Worm (Caenorhabditis elegans): ENCODE data around the gene Y16B4A.2.

The Y16B4A.2 gene

ce11 chrX:14760166-14760565 is 11.5 kb downstream of the Y16B4A.2 start:
- no peak for TF ChIP-seq unc-62 (GFP tag; optimal IDR thresholded peaks at IDR 0.05)

- no peak for TF ChIP-seq unc-62 (GFP tag; optimal IDR thresholded peaks at IDR 0.05)
Observed at ce11 chrX:14759549-14759948, 12.1 kb downstream of the Y16B4A.2 start.

ce11 chrX:14757641-14758220 is 13.9 kb downstream of the Y16B4A.2 start:
- no peak for TF ChIP-seq unc-62 (GFP tag; optimal IDR thresholded peaks at IDR 0.05)

- no peak for TF ChIP-seq unc-62 (GFP tag; optimal IDR thresholded peaks at IDR 0.05)
Observed at ce11 chrX:14756606-14757005, 15.0 kb downstream of the Y16B4A.2 start.

- TF ChIP-seq unc-62 (GFP tag; optimal IDR thresholded peaks at IDR 0.05) = no peak
Observed at ce11 chrX:14755847-14756246, 15.8 kb downstream of the Y16B4A.2 start.

- no peak for TF ChIP-seq unc-62 (GFP tag; optimal IDR thresholded peaks at IDR 0.05)
Observed at ce11 chrX:14753514-14754076, 18.1 kb downstream of the Y16B4A.2 start, which contains the start of gene sucl-1. Gene sucl-1, plus strand, starts transcription at chrX:14754026.

ce11 chrX:14751911-14752310 is 19.7 kb downstream of the Y16B4A.2 start, which contains the start of gene C05G5.3:
Gene C05G5.3, minus strand, starts transcription at chrX:14752011.
- no peak for TF ChIP-seq unc-62 (GFP tag; optimal IDR thresholded peaks at IDR 0.05)

- no peak for TF ChIP-seq unc-62 (GFP tag; optimal IDR thresholded peaks at IDR 0.05)
Observed at ce11 chrX:14746948-14747347, 24.7 kb downstream of the Y16B4A.2 start, which contains the start of gene C05G5.2. Gene C05G5.2, plus strand, starts transcription at chrX:14747303.

- no peak for TF ChIP-seq unc-62 (GFP tag; optimal IDR thresholded peaks at IDR 0.05)
Observed at ce11 chrX:14745218-14745617, 26.4 kb downstream of the Y16B4A.2 start.

ce11 chrX:14744496-14744895 is 27.2 kb downstream of the Y16B4A.2 start:
- TF ChIP-seq unc-62 (GFP tag; optimal IDR thresholded peaks at IDR 0.05) = no peak

ce11 chrX:14743780-14744179 is 27.9 kb downstream of the Y16B4A.2 start, which contains the start of gene C05G5.7:
Gene C05G5.7, minus strand, starts transcription at chrX:14743780.
- TF ChIP-seq unc-62 (GFP tag; optimal IDR thresholded peaks at IDR 0.05) = no peak

ce11 chrX:14743210-14743609 is 28.4 kb downstream of the Y16B4A.2 start:
- no peak for TF ChIP-seq unc-62 (GFP tag; optimal IDR thresholded peaks at IDR 0.05)

ce11 chrX:14740019-14740418 is 31.6 kb downstream of the Y16B4A.2 start, which contains the start of gene C05G5.1:
Gene C05G5.1, minus strand, starts transcription at chrX:14740119.
- no peak for TF ChIP-seq unc-62 (GFP tag; optimal IDR thresholded peaks at IDR 0.05)

- TF ChIP-seq unc-62 (GFP tag; optimal IDR thresholded peaks at IDR 0.05) = no peak
Observed at ce11 chrX:14739466-14739865, 32.2 kb downstream of the Y16B4A.2 start.

- TF ChIP-seq unc-62 (GFP tag; optimal IDR thresholded peaks at IDR 0.05) = no peak
Observed at ce11 chrX:14737623-14738022, 34.0 kb downstream of the Y16B4A.2 start.

ce11 chrX:14736955-14737621 is 34.6 kb downstream of the Y16B4A.2 start:
- no peak for TF ChIP-seq unc-62 (GFP tag; optimal IDR thresholded peaks at IDR 0.05)

- TF ChIP-seq unc-62 (GFP tag; optimal IDR thresholded peaks at IDR 0.05) = no peak
Observed at ce11 chrX:14736220-14736619, 35.4 kb downstream of the Y16B4A.2 start.
